Fruit fly (Drosophila melanogaster): Measurements from ENCODE around the gene CG32713.

- TF ChIP-seq CTCF (optimal IDR thresholded peaks at IDR 0.05) (no peak), CG8478 (optimal IDR thresholded peaks at IDR 0.05) (no peak)
These were observed 38.9 kb upstream of the CG32713 start for dm6 chrX:8496362-8496761.

Data from S2 (cell line).